Worm (Caenorhabditis elegans): ENCODE data around the gene R07A4.3.

DNA sequence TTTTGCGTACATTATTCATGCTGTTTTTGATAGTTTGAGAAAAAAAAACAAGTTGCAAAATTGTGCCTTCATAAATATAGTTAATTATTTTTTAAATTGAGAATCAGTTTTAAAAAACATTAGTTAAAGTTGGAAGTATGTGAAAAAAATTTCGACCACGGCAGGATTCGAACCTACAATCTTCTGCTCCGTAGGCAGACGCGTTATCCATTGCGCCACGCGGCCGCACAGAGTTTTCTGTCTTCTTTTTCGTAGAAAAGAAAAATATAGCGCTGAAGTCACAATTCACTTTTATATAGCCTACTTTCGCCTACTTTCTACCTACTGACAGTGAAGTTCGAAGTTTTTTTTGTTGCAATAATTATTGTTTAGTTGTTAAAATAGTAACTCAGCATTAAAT lies 21.7 kb upstream of the R07A4.3 start:
- no peak for TF ChIP-seq npax-4 (tag; optimal IDR thresholded peaks at IDR 0.05)
- TF ChIP-seq ets-4 (tag; optimal IDR thresholded peaks at IDR 0.05), result no peak
- no peak for TF ChIP-seq Y22D7AL.16 (tag; optimal IDR thresholded peaks at IDR 0.05)
- TF ChIP-seq dve-1 (tag; optimal IDR thresholded peaks at IDR 0.05), result no peak
- no peak for TF ChIP-seq nhr-11 (tag; optimal IDR thresholded peaks at IDR 0.05)
- TF ChIP-seq pax-1 (tag; optimal IDR thresholded peaks at IDR 0.05), result no peak
- no peak for TF ChIP-seq pha-4 (tag; optimal IDR thresholded peaks at IDR 0.05)
- no peak for TF ChIP-seq hlh-8 (tag; optimal IDR thresholded peaks at IDR 0.05)
